Worm (Caenorhabditis elegans) whole organism, L3 larva: ENCODE measurements around the gene C53C11.1.

Source experiments
- R02D3.7 ChIP-seq: fragments of 150-350 bp; optimal IDR thresholded peaks from 2 replicates; lab custom pipeline; 2014; ENCODE audit warnings: missing biosample characterization, missing genetic modification characterization
- ZK546.5 ChIP-seq: sonication (generic microtip); optimal IDR thresholded peaks from 2 replicates; lab custom pipeline; 2017; ENCODE audit warnings: missing biosample characterization, missing genetic modification characterization
- aly-2 ChIP-seq: fragments of 150-350 bp; optimal IDR thresholded peaks from 2 replicates; lab custom pipeline; 2014; ENCODE audit warnings: missing biosample characterization, missing genetic modification characterization
- ama-1 ChIP-seq: fragments of 150-350 bp; optimal IDR thresholded peaks from 2 replicates; lab custom pipeline; 2018
- ceh-16 ChIP-seq: sonication (generic microtip); optimal IDR thresholded peaks from 2 replicates; lab custom pipeline; 2017; ENCODE audit warnings: missing biosample characterization, missing genetic modification characterization
- ceh-28 ChIP-seq: fragments of 150-350 bp; optimal IDR thresholded peaks from 2 replicates; lab custom pipeline; 2014; ENCODE audit warnings: missing biosample characterization, missing genetic modification reagents, missing genetic modification characterization
- ceh-82 ChIP-seq: fragments of 150-350 bp; optimal IDR thresholded peaks from 2 replicates; lab custom pipeline; 2014; ENCODE audit warnings: missing biosample characterization, missing genetic modification characterization
- ceh-9 ChIP-seq: sonication (generic microtip); optimal IDR thresholded peaks from 2 replicates; lab custom pipeline; 2018; ENCODE audit warnings: missing biosample characterization, missing genetic modification characterization
- daf-12 ChIP-seq: fragments of 150-350 bp; optimal IDR thresholded peaks from 2 replicates; lab custom pipeline; 2014; ENCODE audit warnings: missing biosample characterization, missing genetic modification reagents, missing genetic modification characterization
- egl-27 ChIP-seq: sonication (generic microtip); optimal IDR thresholded peaks from 4 replicates; lab custom pipeline; 2017; ENCODE audit warnings: missing biosample characterization, missing genetic modification reagents, missing genetic modification characterization
- egl-5 ChIP-seq: fragments of 150-350 bp; optimal IDR thresholded peaks from 2 replicates; lab custom pipeline; 2017; ENCODE audit warnings: missing biosample characterization, missing genetic modification reagents, missing genetic modification characterization, inconsistent platforms
- elt-1 ChIP-seq: fragments of 150-350 bp; optimal IDR thresholded peaks from 2 replicates; lab custom pipeline; 2014; ENCODE audit warnings: missing biosample characterization, missing genetic modification characterization
- elt-2 ChIP-seq: sonication (generic microtip); optimal IDR thresholded peaks from 2 replicates; lab custom pipeline; 2016; ENCODE audit warnings: missing genetic modification reagents, mild to moderate bottlenecking, missing genetic modification characterization, missing compliant biosample characterization
- elt-3 ChIP-seq, 3 experiments: fragments of 150-350 bp in 1 of 3; sonication (generic microtip) in 2 of 3; optimal IDR thresholded peaks; 2 replicates in 2 of 3; 4 replicates in 1 of 3; lab custom pipeline; 2014 to 2017; ENCODE audit warnings: missing biosample characterization in 3 of 3, missing genetic modification characterization in 3 of 3
- eor-1 ChIP-seq, 2 experiments: fragments of 150-350 bp; optimal IDR thresholded peaks; 2 replicates each; lab custom pipeline; 2014 to 2018; ENCODE audit warnings: missing biosample characterization in 2 of 2, missing genetic modification characterization in 2 of 2
- fkh-10 ChIP-seq: sonication (generic microtip); optimal IDR thresholded peaks from 2 replicates; lab custom pipeline; 2017; ENCODE audit warnings: missing biosample characterization, missing genetic modification reagents, missing genetic modification characterization
- fkh-2 ChIP-seq: fragments of 150-350 bp; optimal IDR thresholded peaks from 2 replicates; lab custom pipeline; 2014; ENCODE audit warnings: missing biosample characterization, missing genetic modification reagents, missing genetic modification characterization
- fos-1 ChIP-seq: fragments of 150-350 bp; optimal IDR thresholded peaks from 2 replicates; lab custom pipeline; 2014; ENCODE audit warnings: missing biosample characterization, missing genetic modification characterization
- hmg-11 ChIP-seq: sonication (generic microtip); optimal IDR thresholded peaks from 2 replicates; lab custom pipeline; 2016; ENCODE audit warnings: missing genetic modification characterization, missing compliant biosample characterization
- jun-1 ChIP-seq: fragments of 150-350 bp; optimal IDR thresholded peaks from 2 replicates; lab custom pipeline; 2014; ENCODE audit warnings: missing biosample characterization, missing genetic modification reagents, missing genetic modification characterization
- lin-15B ChIP-seq: fragments of 150-350 bp; optimal IDR thresholded peaks from 2 replicates; lab custom pipeline; 2014; ENCODE audit warnings: missing biosample characterization, missing genetic modification characterization
- lin-39 ChIP-seq: fragments of 150-350 bp; optimal IDR thresholded peaks from 2 replicates; lab custom pipeline; 2018; ENCODE audit warnings: missing biosample characterization, missing genetic modification reagents, missing genetic modification characterization
- lsy-12 ChIP-seq: sonication (generic microtip); optimal IDR thresholded peaks from 2 replicates; lab custom pipeline; 2016; ENCODE audit warnings: mild to moderate bottlenecking, missing genetic modification characterization, missing compliant biosample characterization
- mdl-1 ChIP-seq: fragments of 150-350 bp; optimal IDR thresholded peaks from 2 replicates; lab custom pipeline; 2014; ENCODE audit warnings: missing biosample characterization, missing genetic modification characterization
- mml-1 ChIP-seq: fragments of 150-350 bp; sonication (generic microtip); optimal IDR thresholded peaks from 3 replicates; lab custom pipeline; 2014; ENCODE audit warnings: missing biosample characterization, missing genetic modification characterization
- nfya-1 ChIP-seq: sonication (generic microtip); optimal IDR thresholded peaks from 2 replicates; lab custom pipeline; 2017; ENCODE audit warnings: missing genetic modification characterization, mild to moderate bottlenecking, missing compliant biosample characterization, antibody characterized with exemption, moderate library complexity; ENCODE audit not compliant: insufficient read depth
- nhr-11 ChIP-seq: fragments of 150-350 bp; optimal IDR thresholded peaks from 2 replicates; lab custom pipeline; 2014; ENCODE audit warnings: missing biosample characterization, missing genetic modification characterization
- nhr-12 ChIP-seq: fragments of 150-350 bp; optimal IDR thresholded peaks from 2 replicates; lab custom pipeline; 2014; ENCODE audit warnings: missing biosample characterization, missing genetic modification characterization
- nhr-23 ChIP-seq: fragments of 150-350 bp; optimal IDR thresholded peaks from 2 replicates; lab custom pipeline; 2014; ENCODE audit warnings: missing biosample characterization, missing genetic modification reagents, missing genetic modification characterization
- nhr-237 ChIP-seq: fragments of 150-350 bp; optimal IDR thresholded peaks from 2 replicates; lab custom pipeline; 2014; ENCODE audit warnings: missing biosample characterization, missing genetic modification characterization
- nhr-25 ChIP-seq: sonication (generic microtip); optimal IDR thresholded peaks from 2 replicates; lab custom pipeline; 2017; ENCODE audit warnings: missing biosample characterization, missing genetic modification characterization
- nhr-28 ChIP-seq: fragments of 150-350 bp; optimal IDR thresholded peaks from 2 replicates; lab custom pipeline; 2014; ENCODE audit warnings: missing biosample characterization, missing genetic modification characterization
- nhr-43 ChIP-seq: sonication (generic microtip); optimal IDR thresholded peaks from 2 replicates; lab custom pipeline; 2016; ENCODE audit warnings: mild to moderate bottlenecking, missing genetic modification characterization, missing compliant biosample characterization; ENCODE audit not compliant: poor library complexity, severe bottlenecking
- nhr-67 ChIP-seq: fragments of 150-350 bp; optimal IDR thresholded peaks from 2 replicates; lab custom pipeline; 2014; ENCODE audit warnings: missing biosample characterization, missing genetic modification characterization
- nhr-76 ChIP-seq: fragments of 150-350 bp; sonication (generic microtip); optimal IDR thresholded peaks from 5 replicates; lab custom pipeline; 2014; ENCODE audit warnings: missing biosample characterization, missing genetic modification characterization
- nhr-77 ChIP-seq: fragments of 150-350 bp; optimal IDR thresholded peaks from 2 replicates; lab custom pipeline; 2014; ENCODE audit warnings: missing biosample characterization, missing genetic modification characterization
- pha-4 ChIP-seq: fragments of 150-350 bp; optimal IDR thresholded peaks from 2 replicates; lab custom pipeline; 2014; ENCODE audit warnings: missing biosample characterization, missing genetic modification reagents, missing genetic modification characterization
- pqm-1 ChIP-seq: fragments of 150-350 bp; optimal IDR thresholded peaks from 2 replicates; lab custom pipeline; 2017; ENCODE audit warnings: missing biosample characterization, missing genetic modification characterization, inconsistent platforms
- sea-2 ChIP-seq: fragments of 150-350 bp; sonication (generic microtip); optimal IDR thresholded peaks from 4 replicates; lab custom pipeline; 2014; ENCODE audit warnings: missing biosample characterization, missing genetic modification reagents, missing genetic modification characterization
- skn-1 ChIP-seq: fragments of 150-350 bp; optimal IDR thresholded peaks from 2 replicates; lab custom pipeline; 2014; ENCODE audit warnings: missing biosample characterization, missing genetic modification characterization
- snpc-4 ChIP-seq: fragments of 150-350 bp; optimal IDR thresholded peaks from 2 replicates; lab custom pipeline; 2014; ENCODE audit warnings: missing biosample characterization, missing genetic modification characterization
- tbx-2 ChIP-seq: sonication (generic microtip); optimal IDR thresholded peaks from 2 replicates; lab custom pipeline; 2016; ENCODE audit warnings: mild to moderate bottlenecking, missing genetic modification characterization, missing compliant biosample characterization
- unc-39 ChIP-seq: sonication (generic microtip); optimal IDR thresholded peaks from 4 replicates; lab custom pipeline; 2017; ENCODE audit warnings: missing biosample characterization, missing genetic modification characterization
- unc-62 ChIP-seq: fragments of 150-350 bp; sonication (generic microtip); optimal IDR thresholded peaks from 4 replicates; lab custom pipeline; 2014; ENCODE audit warnings: missing biosample characterization, missing genetic modification reagents, missing genetic modification characterization
- zag-1 ChIP-seq: fragments of 150-350 bp; optimal IDR thresholded peaks from 2 replicates; lab custom pipeline; 2014; ENCODE audit warnings: missing biosample characterization, missing genetic modification characterization
- ztf-11 ChIP-seq: fragments of 150-350 bp; optimal IDR thresholded peaks from 2 replicates; lab custom pipeline; 2014; ENCODE audit warnings: missing biosample characterization, missing genetic modification characterization
- ztf-4 ChIP-seq: fragments of 150-350 bp; optimal IDR thresholded peaks from 2 replicates; lab custom pipeline; 2014; ENCODE audit warnings: missing biosample characterization, missing genetic modification characterization

C53C11.1 gene

DNA sequence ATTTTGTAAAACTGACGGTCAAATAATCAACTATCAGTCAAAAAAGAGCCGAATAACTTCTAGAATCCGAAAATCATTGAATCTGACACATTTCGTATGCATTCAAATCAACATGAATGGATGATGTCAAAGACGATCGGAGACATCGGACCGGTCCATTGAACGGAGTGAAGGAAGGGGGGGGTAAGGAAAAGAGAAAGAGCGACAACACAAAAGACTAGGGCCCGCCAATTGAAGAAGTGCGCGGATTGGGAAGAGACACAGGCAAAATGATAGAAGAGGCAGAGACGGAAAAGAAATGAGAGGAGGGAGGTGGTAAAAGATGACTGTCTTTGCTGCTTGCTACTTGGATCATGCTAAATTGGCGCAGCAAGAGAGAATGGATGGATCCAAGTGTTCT, 28.9 kb downstream of the C53C11.1 start:
- no peak for TF ChIP-seq ZK546.5 (tag; lab: Kevin White, UChicago)
- no peak for TF ChIP-seq ama-1
- TF ChIP-seq egl-5, result no peak
- no peak for TF ChIP-seq mdl-1
- TF ChIP-seq ceh-28 (tag; lab: Kevin White, UChicago), result no peak
- no peak for TF ChIP-seq nhr-77
- TF ChIP-seq hmg-11 (tag; lab: Kevin White, UChicago), result peak; percentile 51
- no peak for TF ChIP-seq ztf-4
- no peak for TF ChIP-seq nhr-237 (tag; lab: Kevin White, UChicago)
- TF ChIP-seq mml-1 (tag; lab: Kevin White, UChicago), result no peak
- no peak for TF ChIP-seq lin-15B (tag; lab: Kevin White, UChicago)
- TF ChIP-seq skn-1 (tag; lab: Kevin White, UChicago), result no peak
- no peak for TF ChIP-seq zag-1
- no peak for TF ChIP-seq nhr-28 (tag; lab: Kevin White, UChicago)
- peak; percentile 2 for TF ChIP-seq snpc-4 (tag; lab: Kevin White, UChicago)
- peak; percentile 35 for TF ChIP-seq nhr-23 (tag; lab: Kevin White, UChicago)
- no peak for TF ChIP-seq nhr-67 (tag; lab: Kevin White, UChicago)
- no peak for TF ChIP-seq egl-27
- no peak for TF ChIP-seq ztf-11 (tag; lab: Kevin White, UChicago)
- TF ChIP-seq nhr-43 (tag; lab: Kevin White, UChicago), result peak; percentile 3
- no peak for TF ChIP-seq fkh-2
- peak; percentile 44 for TF ChIP-seq nfya-1
- no peak for TF ChIP-seq ceh-16
- TF ChIP-seq eor-1 (tag; optimal IDR thresholded peaks at IDR 0.05; lab: Kevin White, UChicago), result no peak
- no peak for TF ChIP-seq nhr-12 (tag; lab: Kevin White, UChicago)
- no peak for TF ChIP-seq ceh-9 (tag; lab: Kevin White, UChicago)
- no peak for TF ChIP-seq elt-2 (tag; lab: Kevin White, UChicago)
- no peak for TF ChIP-seq jun-1 (tag; lab: Kevin White, UChicago)
- TF ChIP-seq elt-3 (tag; optimal IDR thresholded peaks at IDR 0.05; lab: Kevin White, UChicago), result no peak
- no peak for TF ChIP-seq lin-39
- TF ChIP-seq fkh-10 (GFP tag; lab: Kevin White, UChicago), result no peak
- no peak for TF ChIP-seq elt-1 (tag; lab: Kevin White, UChicago)
- TF ChIP-seq daf-12 (tag; lab: Kevin White, UChicago), result no peak
- TF ChIP-seq fos-1 (tag; lab: Kevin White, UChicago), result no peak
- no peak for TF ChIP-seq lsy-12 (tag; lab: Kevin White, UChicago)
- peak; percentile 43 for TF ChIP-seq nhr-25 (tag; lab: Kevin White, UChicago)
- TF ChIP-seq aly-2 (tag; lab: Kevin White, UChicago), result no peak
- TF ChIP-seq nhr-76 (tag; lab: Kevin White, UChicago), result no peak
- no peak for TF ChIP-seq tbx-2 (tag; lab: Kevin White, UChicago)
- TF ChIP-seq unc-39, result no peak
- TF ChIP-seq pha-4 (tag; lab: Kevin White, UChicago), result peak; percentile 30
- TF ChIP-seq nhr-11 (tag; lab: Kevin White, UChicago), result no peak
- no peak for TF ChIP-seq sea-2 (GFP tag; lab: Kevin White, UChicago)
- TF ChIP-seq pqm-1 (tag; lab: Kevin White, UChicago), result no peak
- no peak for TF ChIP-seq unc-62 (GFP tag; lab: Kevin White, UChicago)
- no peak for TF ChIP-seq R02D3.7 (tag; lab: Kevin White, UChicago)
- no peak for TF ChIP-seq ceh-82

DNA sequence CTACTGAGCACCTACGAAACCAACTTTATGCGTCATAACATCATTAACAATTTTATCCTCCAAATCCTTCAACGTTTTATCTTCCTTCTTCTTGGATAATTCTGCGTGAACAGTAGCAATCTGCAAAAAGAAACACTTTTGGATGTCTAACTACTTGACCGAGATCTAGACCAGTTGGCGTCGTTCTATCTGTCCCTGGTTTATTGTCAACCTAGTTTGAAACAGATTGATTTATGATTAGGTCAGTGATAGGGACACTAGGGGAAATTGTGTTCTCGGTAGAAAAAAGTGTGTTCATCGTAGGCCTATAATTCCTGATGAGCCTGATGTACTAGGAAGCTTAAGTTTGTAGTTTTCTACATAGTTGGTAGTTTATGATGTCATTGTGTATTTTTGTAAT, 33.4 kb downstream of the C53C11.1 start:
- TF ChIP-seq lin-15B (tag; lab: Kevin White, UChicago), result no peak
- peak; percentile 75 for TF ChIP-seq nhr-23 (tag; lab: Kevin White, UChicago)
- TF ChIP-seq, all 47 proteins: peak for 1
